Worm (Caenorhabditis elegans): ENCODE data around the gene scl-25.

scl-25 gene

ce11 chrV:17220345-17220744 lies 5.1 kb upstream of the scl-25 start, which contains the start of gene srh-109:
Gene srh-109 (minus strand): TSS chrV:17220445.
- TF ChIP-seq nhr-48 (tag; optimal IDR thresholded peaks at IDR 0.05), result no peak
- TF ChIP-seq ZK546.5 (tag; optimal IDR thresholded peaks at IDR 0.05), result no peak
- TF ChIP-seq unc-62 (GFP tag; optimal IDR thresholded peaks at IDR 0.05 in 1 of 2), result no peak
- TF ChIP-seq unc-62 (tag; optimal IDR thresholded peaks at IDR 0.05), result no peak
- TF ChIP-seq hlh-30 (tag; optimal IDR thresholded peaks at IDR 0.05; ENCODE audit: insufficient read depth), result no peak
- TF ChIP-seq zfp-2 (tag; optimal IDR thresholded peaks at IDR 0.05), result no peak
- TF ChIP-seq mep-1 (tag; optimal IDR thresholded peaks at IDR 0.05), result no peak
- no peak for TF ChIP-seq lin-15B (tag; optimal IDR thresholded peaks at IDR 0.05)
- TF ChIP-seq ceh-32 (tag; optimal IDR thresholded peaks at IDR 0.05; ENCODE audit: poor library complexity), result no peak
- TF ChIP-seq daf-19 (GFP tag; conservative IDR thresholded peaks at IDR 0.05), result no peak
- TF ChIP-seq nhr-28 (tag; optimal IDR thresholded peaks at IDR 0.05), result no peak
- TF ChIP-seq ctbp-1 (GFP tag; IDR thresholded peaks at IDR 0.05), result no peak
- no peak for TF ChIP-seq fkh-10 (GFP tag; optimal IDR thresholded peaks at IDR 0.05)
- no peak for TF ChIP-seq D1046.2 (GFP tag; IDR thresholded peaks at IDR 0.05)
- TF ChIP-seq pha-4 (GFP tag; IDR thresholded peaks at IDR 0.05), result no peak
- TF ChIP-seq pha-4 (tag; optimal IDR thresholded peaks at IDR 0.05), result no peak
- TF ChIP-seq dmd-9 (GFP tag; IDR thresholded peaks at IDR 0.05), result no peak

ce11 chrV:17223305-17223704 lies 2.2 kb upstream of the scl-25 start, which contains the start of gene srh-252:
Gene srh-252 (minus strand): TSS chrV:17223405.
- TF ChIP-seq zip-2 (tag; optimal IDR thresholded peaks at IDR 0.05), result no peak

ce11 chrV:17226119-17226518 lies 630 bp downstream of the scl-25 start, which contains the start of gene srh-112:
Gene srh-112 (minus strand): TSS chrV:17226219.
- peak; percentile 16 for TF ChIP-seq aha-1 (tag)
- TF ChIP-seq daf-8 (GFP tag; IDR thresholded peaks at IDR 0.05), result no peak

- TF ChIP-seq hlh-30 (tag; optimal IDR thresholded peaks at IDR 0.05; ENCODE audit: insufficient read depth) (no peak), jun-1 (tag; optimal IDR thresholded peaks at IDR 0.05) (no peak), mes-2 (tag; optimal IDR thresholded peaks at IDR 0.05; ENCODE audit: poor library complexity, severe bottlenecking) (no peak), unc-62 (GFP tag; optimal IDR thresholded peaks at IDR 0.05 in 1 of 2) (peak in 1 of 2 experiments; percentile 98), unc-62 (tag; optimal IDR thresholded peaks at IDR 0.05) (no peak), ztf-11 (tag; optimal IDR thresholded peaks at IDR 0.05) (no peak)
Observed at ce11 chrV:17232403-17232802, 6.9 kb downstream of the scl-25 start.

- TF ChIP-seq Y75B8A.6 (GFP tag; IDR thresholded peaks at IDR 0.05), result no peak
- peak; percentile 54 for TF ChIP-seq aha-1 (tag)
Observed at ce11 chrV:17236345-17236744, 10.9 kb downstream of the scl-25 start, which contains the start of gene T19C9.10. Gene T19C9.10 (plus strand): TSS chrV:17236592.

ce11 chrV:17238799-17239198 lies 13.3 kb downstream of the scl-25 start, which contains the start of gene T19C9.8:
Gene T19C9.8 (plus strand): TSS chrV:17239097.
- TF ChIP-seq nhr-28 (tag; optimal IDR thresholded peaks at IDR 0.05) (peak; percentile 74), daf-16 (GFP tag; optimal IDR thresholded peaks at IDR 0.05) (no peak), daf-16 (tag; optimal IDR thresholded peaks at IDR 0.05) (peak; percentile 83), dmd-6 (GFP tag; IDR thresholded peaks at IDR 0.05) (peak; percentile 37; the same call in 1 of the 2 replicates), pqm-1 (tag; optimal IDR thresholded peaks at IDR 0.05) (peak; percentile 74), zip-2 (tag; optimal IDR thresholded peaks at IDR 0.05) (no peak), F37D6.2 (tag; optimal IDR thresholded peaks at IDR 0.05) (no peak), hlh-11 (tag; optimal IDR thresholded peaks at IDR 0.05) (peak; percentile 55), php-3 (GFP tag; IDR thresholded peaks at IDR 0.05) (0 out of 2 replicates have a peak, but pooled peaks have one; percentile 51)

Measured in whole organism, L4 larva.